Worm (Caenorhabditis elegans) whole organism, early embryonic: ENCODE data around the gene let-653.

Experiments used
- B0310.2 ChIP-seq: sonication (generic microtip); optimal IDR thresholded peaks from 2 replicates; lab custom pipeline; 2016; ENCODE audit warnings: mild to moderate bottlenecking, missing genetic modification characterization, missing compliant biosample characterization
- F13C5.2 ChIP-seq: sonication (generic microtip); optimal IDR thresholded peaks from 2 replicates; lab custom pipeline; 2017; ENCODE audit warnings: mild to moderate bottlenecking, missing genetic modification characterization, inconsistent platforms, missing compliant biosample characterization
- aly-1 ChIP-seq: sonication (generic microtip); optimal IDR thresholded peaks from 2 replicates; lab custom pipeline; 2016; ENCODE audit warnings: missing genetic modification characterization, missing compliant biosample characterization
- ama-1 ChIP-seq: fragments of 150-350 bp; optimal IDR thresholded peaks from 2 replicates; lab custom pipeline; 2014
- ceh-13 ChIP-seq: fragments of 200-800 bp; sonication (Bioruptor generic); optimal IDR thresholded peaks from 2 replicates; lab custom pipeline; 2018; ENCODE audit warnings: mild to moderate bottlenecking, missing genetic modification characterization, missing compliant biosample characterization
- ceh-36 ChIP-seq: sonication (generic microtip); optimal IDR thresholded peaks from 2 replicates; lab custom pipeline; 2016; ENCODE audit warnings: missing genetic modification characterization, inconsistent platforms, missing compliant biosample characterization
- ets-7 ChIP-seq: sonication (generic microtip); optimal IDR thresholded peaks from 2 replicates; lab custom pipeline; 2016; ENCODE audit warnings: missing genotype, missing genetic modification characterization, missing compliant biosample characterization
- flt-1 ChIP-seq: fragments of 200-800 bp; sonication (Bioruptor generic); IDR thresholded peaks from 2 replicates; pipeline ENCODE4 v1.3.6; 2022; ENCODE audit warnings: missing genetic modification characterization, missing compliant biosample characterization
- hmbx-1 ChIP-seq: sonication (generic microtip); optimal IDR thresholded peaks from 2 replicates; lab custom pipeline; 2016; ENCODE audit warnings: mild to moderate bottlenecking, missing genetic modification characterization, missing compliant biosample characterization
- hmg-4 ChIP-seq: fragments of 200-800 bp; sonication (Bioruptor generic); optimal IDR thresholded peaks from 2 replicates; lab custom pipeline; 2018; ENCODE audit warnings: mild to moderate bottlenecking, missing genetic modification characterization, missing compliant biosample characterization
- hnd-1 ChIP-seq: sonication (generic microtip); optimal IDR thresholded peaks from 2 replicates; lab custom pipeline; 2016; ENCODE audit warnings: missing genetic modification characterization, missing compliant biosample characterization
- pes-1 ChIP-seq: fragments of 200-800 bp; sonication (Bioruptor generic); IDR thresholded peaks from 2 replicates; pipeline ENCODE4 v1.3.6; 2022; ENCODE audit warnings: missing genetic modification reagents, missing genetic modification characterization, missing compliant biosample characterization
- scrt-1 ChIP-seq: fragments of 200-800 bp; sonication (Bioruptor generic); IDR thresholded peaks from 2 replicates; pipeline ENCODE4 v1.3.6; 2022; ENCODE audit warnings: missing genetic modification characterization, missing compliant biosample characterization
- sea-1 ChIP-seq: fragments of 200-800 bp; sonication (Bioruptor generic); conservative IDR thresholded peaks from 2 replicates; pipeline ENCODE4 v1.3.6; 2022; ENCODE audit warnings: missing genetic modification characterization, missing compliant biosample characterization
- tbx-11 ChIP-seq: fragments of 200-800 bp; sonication (Bioruptor generic); IDR thresholded peaks from 2 replicates; pipeline ENCODE4 v1.3.6; 2022; ENCODE audit warnings: missing genetic modification characterization, missing compliant biosample characterization
- tbx-37 ChIP-seq: fragments of 200-800 bp; sonication (Bioruptor generic); conservative IDR thresholded peaks from 2 replicates; pipeline ENCODE4 v1.3.6; 2022; ENCODE audit warnings: missing genetic modification reagents, missing genetic modification characterization, missing compliant biosample characterization
- tra-4 ChIP-seq: sonication (generic microtip); optimal IDR thresholded peaks from 2 replicates; lab custom pipeline; 2017; ENCODE audit warnings: missing genetic modification characterization, missing compliant biosample characterization

let-653 gene

DNA sequence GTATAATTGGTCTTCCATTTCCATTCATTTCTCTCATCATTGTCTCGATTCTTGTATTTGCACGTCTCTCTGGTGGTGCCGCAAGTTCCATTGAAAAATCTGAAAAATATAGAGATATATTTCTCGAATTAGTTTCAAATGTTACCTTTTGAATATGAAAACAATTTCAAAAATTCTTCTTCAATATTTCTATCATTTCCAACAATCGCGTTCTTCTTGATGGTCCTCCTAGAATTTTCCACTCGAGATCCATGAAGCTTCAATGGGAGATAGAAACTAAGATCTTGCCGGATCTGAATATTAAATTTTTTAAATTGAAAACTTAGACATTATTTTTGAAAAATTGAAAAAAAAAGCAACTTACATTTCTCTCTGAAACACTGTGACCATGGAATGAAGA lies 33.7 kb downstream of the let-653 start:
- TF ChIP-seq ceh-36 (tag; lab: Kevin White, UChicago): no peak
- no peak for TF ChIP-seq aly-1 (tag; lab: Kevin White, UChicago)
- TF ChIP-seq ama-1 (lab: Kevin White, UChicago): no peak
- TF ChIP-seq tbx-37 (GFP tag; lab: Robert Waterston, UW): no peak
- no peak for TF ChIP-seq tbx-11 (GFP tag; lab: Robert Waterston, UW)
- TF ChIP-seq B0310.2 (tag; lab: Kevin White, UChicago): no peak
- TF ChIP-seq hnd-1: no peak
- TF ChIP-seq sea-1 (GFP tag; lab: Robert Waterston, UW): no peak
- no peak for TF ChIP-seq F13C5.2
- no peak for TF ChIP-seq ceh-13 (GFP tag; lab: Kevin White, UChicago)
- no peak for TF ChIP-seq flt-1 (GFP tag; lab: Robert Waterston, UW)
- TF ChIP-seq hmbx-1 (tag; lab: Kevin White, UChicago): no peak
- no peak for TF ChIP-seq ets-7 (tag; lab: Kevin White, UChicago)
- TF ChIP-seq tra-4 (tag; lab: Kevin White, UChicago): no peak
- no peak for TF ChIP-seq scrt-1

ce11 chrIV:11922011-11922410 lies 36.6 kb downstream of the let-653 start, which contains the start of gene ZK822.1:
TSS of gene ZK822.1 (minus strand) at chrIV:11922131.
- no peak for TF ChIP-seq aly-1 (tag; lab: Kevin White, UChicago)
- no peak for TF ChIP-seq ets-7 (tag; lab: Kevin White, UChicago)
- no peak for TF ChIP-seq ceh-36 (tag; lab: Kevin White, UChicago)
- TF ChIP-seq tbx-37 (GFP tag; lab: Robert Waterston, UW): no peak
- no peak for TF ChIP-seq pes-1 (GFP tag; lab: Robert Waterston, UW)
- no peak for TF ChIP-seq ama-1 (lab: Kevin White, UChicago)
- TF ChIP-seq flt-1 (GFP tag; lab: Robert Waterston, UW): no peak
- no peak for TF ChIP-seq F13C5.2
- TF ChIP-seq hmbx-1 (tag; lab: Kevin White, UChicago): no peak
- TF ChIP-seq hmg-4 (GFP tag; lab: Kevin White, UChicago): no peak
- TF ChIP-seq tbx-11 (GFP tag; lab: Robert Waterston, UW): no peak
- no peak for TF ChIP-seq scrt-1
- TF ChIP-seq tra-4 (tag; lab: Kevin White, UChicago): no peak
- TF ChIP-seq B0310.2 (tag; lab: Kevin White, UChicago): no peak
- no peak for TF ChIP-seq hnd-1
- no peak for TF ChIP-seq sea-1 (GFP tag; lab: Robert Waterston, UW)
- TF ChIP-seq ceh-13 (GFP tag; lab: Kevin White, UChicago): no peak

- TF ChIP-seq ceh-13 (GFP tag; lab: Kevin White, UChicago) (no peak), ets-7 (tag; lab: Kevin White, UChicago) (no peak), hnd-1 (no peak), hmg-4 (GFP tag; lab: Kevin White, UChicago) (no peak), tbx-37 (GFP tag; lab: Robert Waterston, UW) (no peak), sea-1 (GFP tag; lab: Robert Waterston, UW) (no peak), pes-1 (GFP tag; lab: Robert Waterston, UW) (no peak), ceh-36 (tag; lab: Kevin White, UChicago) (no peak)
Measured at ce11 chrIV:11923074-11923473, 37.7 kb downstream of the let-653 start, which contains the start of gene srlf-31. TSS of gene srlf-31 (minus strand) at chrIV:11923174.

ce11 chrIV:11924092-11924491 lies 38.7 kb downstream of the let-653 start:
- TF ChIP-seq sea-1 (GFP tag; lab: Robert Waterston, UW): no peak
- no peak for TF ChIP-seq ceh-36 (tag; lab: Kevin White, UChicago)
- TF ChIP-seq tbx-37 (GFP tag; lab: Robert Waterston, UW): no peak
- TF ChIP-seq pes-1 (GFP tag; lab: Robert Waterston, UW): no peak
- TF ChIP-seq hmbx-1 (tag; lab: Kevin White, UChicago): no peak
- TF ChIP-seq tbx-11 (GFP tag; lab: Robert Waterston, UW): no peak
- no peak for TF ChIP-seq aly-1 (tag; lab: Kevin White, UChicago)
- no peak for TF ChIP-seq flt-1 (GFP tag; lab: Robert Waterston, UW)
- TF ChIP-seq ceh-13 (GFP tag; lab: Kevin White, UChicago): no peak
- no peak for TF ChIP-seq scrt-1
- TF ChIP-seq tra-4 (tag; lab: Kevin White, UChicago): no peak
- TF ChIP-seq B0310.2 (tag; lab: Kevin White, UChicago): no peak
- TF ChIP-seq ama-1 (lab: Kevin White, UChicago): no peak
- no peak for TF ChIP-seq hmg-4 (GFP tag; lab: Kevin White, UChicago)

ce11 chrIV:11925346-11926075 lies 40.1 kb downstream of the let-653 start, which contains the start of the genes srlf-33 and srlf-32:
TSS of gene srlf-33 (minus strand) at chrIV:11925446.
TSS of gene srlf-32 (plus strand) at chrIV:11926025.
- TF ChIP-seq pes-1 (GFP tag; lab: Robert Waterston, UW): no peak
- no peak for TF ChIP-seq B0310.2 (tag; lab: Kevin White, UChicago)
- no peak for TF ChIP-seq sea-1 (GFP tag; lab: Robert Waterston, UW)
- no peak for TF ChIP-seq tbx-37 (GFP tag; lab: Robert Waterston, UW)
- TF ChIP-seq tra-4 (tag; lab: Kevin White, UChicago): no peak
- TF ChIP-seq F13C5.2: no peak
- no peak for TF ChIP-seq hmg-4 (GFP tag; lab: Kevin White, UChicago)
- TF ChIP-seq ets-7 (tag; lab: Kevin White, UChicago): no peak
- TF ChIP-seq ceh-36 (tag; lab: Kevin White, UChicago): no peak
- no peak for TF ChIP-seq hmbx-1 (tag; lab: Kevin White, UChicago)
- no peak for TF ChIP-seq scrt-1
- no peak for TF ChIP-seq tbx-11 (GFP tag; lab: Robert Waterston, UW)
- TF ChIP-seq ama-1 (lab: Kevin White, UChicago): no peak
- TF ChIP-seq flt-1 (GFP tag; lab: Robert Waterston, UW): no peak
- no peak for TF ChIP-seq aly-1 (tag; lab: Kevin White, UChicago)
- TF ChIP-seq ceh-13 (GFP tag; lab: Kevin White, UChicago): no peak
- TF ChIP-seq hnd-1: no peak

DNA sequence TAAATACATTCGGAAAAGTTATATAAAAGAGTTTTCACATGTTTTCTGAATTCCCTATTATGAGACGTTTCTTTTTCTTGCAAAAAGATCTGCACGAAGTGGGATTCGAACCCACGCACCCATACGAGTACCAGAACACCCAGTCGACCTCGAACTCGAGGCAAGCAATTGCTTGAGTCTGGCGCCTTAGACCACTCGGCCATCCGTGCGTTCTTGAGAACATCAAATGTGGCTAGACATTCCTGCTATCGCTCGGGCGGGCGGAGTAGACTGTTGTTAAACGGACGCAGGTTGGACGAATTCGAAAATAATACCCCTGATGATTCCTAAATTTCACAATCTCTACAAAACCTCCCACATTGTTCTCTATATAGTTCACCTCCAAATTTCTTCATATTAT lies 43.0 kb downstream of the let-653 start:
- peak; percentile 31 for TF ChIP-seq hnd-1
- peak; percentile 55 for TF ChIP-seq tbx-37 (GFP tag; lab: Robert Waterston, UW)
- TF ChIP-seq ceh-13 (GFP tag; lab: Kevin White, UChicago): peak; percentile 56
- peak; percentile 37 for TF ChIP-seq F13C5.2
- TF ChIP-seq ceh-36 (tag; lab: Kevin White, UChicago): peak; percentile 64
- TF ChIP-seq ama-1 (lab: Kevin White, UChicago): no peak
- peak; percentile 82 for TF ChIP-seq pes-1 (GFP tag; lab: Robert Waterston, UW)
- peak; percentile 48 for TF ChIP-seq aly-1 (tag; lab: Kevin White, UChicago)
- TF ChIP-seq hmg-4 (GFP tag; lab: Kevin White, UChicago): no peak
- no peak for TF ChIP-seq tra-4 (tag; lab: Kevin White, UChicago)
- TF ChIP-seq scrt-1: peak; percentile 81
- TF ChIP-seq ets-7 (tag; lab: Kevin White, UChicago): no peak
- peak; percentile 50 for TF ChIP-seq B0310.2 (tag; lab: Kevin White, UChicago)
- TF ChIP-seq flt-1 (GFP tag; lab: Robert Waterston, UW): peak; percentile 84
- 0 out of 2 replicates have a peak, but pooled peaks have one; percentile 74 for TF ChIP-seq sea-1 (GFP tag; lab: Robert Waterston, UW)
- peak; percentile 69 for TF ChIP-seq tbx-11 (GFP tag; lab: Robert Waterston, UW)
- no peak for TF ChIP-seq hmbx-1 (tag; lab: Kevin White, UChicago)
